Fruit fly (Drosophila melanogaster): Measurements from ENCODE around the gene CG12535.

Gene CG12535

DNA sequence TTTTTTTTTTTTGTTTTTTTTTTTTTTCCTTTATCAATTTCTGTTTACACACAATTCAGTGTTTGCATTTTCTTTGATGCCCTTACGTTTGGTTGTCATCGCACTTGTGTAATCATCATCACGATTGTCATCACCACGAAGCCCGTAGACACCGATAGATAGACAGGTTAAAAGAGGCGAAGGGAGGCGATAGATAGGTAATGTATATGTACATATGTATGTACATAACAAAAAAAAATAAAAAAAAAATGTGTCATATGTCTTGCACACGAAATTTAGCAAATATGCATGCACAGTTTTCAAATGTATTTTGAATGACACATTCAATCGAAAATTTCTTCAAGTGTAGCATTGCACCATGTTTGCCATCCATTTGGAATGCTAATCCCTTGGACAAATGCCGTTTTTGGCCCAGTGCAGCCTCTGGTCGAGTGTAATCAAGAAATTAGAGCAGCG is 91.0 kb downstream of the CG12535 start (continued):
- peak; percentile 46 for TF ChIP-seq gsb-n (tag; optimal IDR thresholded peaks at IDR 0.05)
- no peak for TF ChIP-seq CG17385 (GFP tag; optimal IDR thresholded peaks at IDR 0.05)
- TF ChIP-seq kay (GFP tag; optimal IDR thresholded peaks at IDR 0.05) = no peak
- no peak for TF ChIP-seq trem (tag; optimal IDR thresholded peaks at IDR 0.05)
- TF ChIP-seq CG2120 (GFP tag; optimal IDR thresholded peaks at IDR 0.05) = peak; percentile 28
- TF ChIP-seq D19B (GFP tag; optimal IDR thresholded peaks at IDR 0.05) = no peak
- TF ChIP-seq CG1832 (GFP tag; optimal IDR thresholded peaks at IDR 0.05) = no peak
- TF ChIP-seq ken (GFP tag; IDR thresholded peaks at IDR 0.05) = no peak
- no peak for TF ChIP-seq CG17612 (GFP tag; IDR thresholded peaks at IDR 0.05)
- no peak for TF ChIP-seq fu2 (GFP tag; optimal IDR thresholded peaks at IDR 0.05)
- no peak for TF ChIP-seq stwl (tag; optimal IDR thresholded peaks at IDR 0.05)
- TF ChIP-seq az2 (GFP tag; optimal IDR thresholded peaks at IDR 0.05) = no peak
- TF ChIP-seq Dp (GFP tag; optimal IDR thresholded peaks at IDR 0.05) = no peak
- TF ChIP-seq Dip3 (GFP tag; optimal IDR thresholded peaks at IDR 0.05) = no peak
- TF ChIP-seq CG9727 (GFP tag; optimal IDR thresholded peaks at IDR 0.05) = peak; percentile 43
- TF ChIP-seq so (GFP tag; IDR thresholded peaks at IDR 0.05) = peak; percentile 24; the same call in 1 of the 3 replicates
- no peak for TF ChIP-seq CG10462 (GFP tag; optimal IDR thresholded peaks at IDR 0.05)
- TF ChIP-seq wor (GFP tag; IDR thresholded peaks at IDR 0.05) = no peak
- no peak for TF ChIP-seq ham (GFP tag; IDR thresholded peaks at IDR 0.05)
- TF ChIP-seq CG13424 (tag; optimal IDR thresholded peaks at IDR 0.05) = peak; percentile 51
- no peak for TF ChIP-seq Dip2 (GFP tag; IDR thresholded peaks at IDR 0.05)
- TF ChIP-seq tap (tag; optimal IDR thresholded peaks at IDR 0.05) = no peak
- TF ChIP-seq CG30431 (GFP tag; optimal IDR thresholded peaks at IDR 0.05) = no peak
- peak; percentile 45 for TF ChIP-seq CG8359 (GFP tag; optimal IDR thresholded peaks at IDR 0.05; ENCODE audit: borderline replicate concordance)
- TF ChIP-seq B-H1 (GFP tag; IDR thresholded peaks at IDR 0.05) = no peak
- peak; percentile 62 for TF ChIP-seq Blimp-1 (GFP tag; optimal IDR thresholded peaks at IDR 0.05)
- TF ChIP-seq CG6813 (GFP tag; optimal IDR thresholded peaks at IDR 0.05) = peak; percentile 53
- TF ChIP-seq D19A (tag; optimal IDR thresholded peaks at IDR 0.05) = peak; percentile 49
- TF ChIP-seq pnt (GFP tag; optimal IDR thresholded peaks at IDR 0.05) = peak; percentile 7
- peak; percentile 13 for TF ChIP-seq Camta (GFP tag; optimal IDR thresholded peaks at IDR 0.05)
- peak; percentile 33 for TF ChIP-seq CG10431 (GFP tag; optimal IDR thresholded peaks at IDR 0.05)
- TF ChIP-seq CG34224 (GFP tag; IDR thresholded peaks at IDR 0.05; ENCODE audit: partially characterized antibody) = no peak
- TF ChIP-seq CG18764 (GFP tag; optimal IDR thresholded peaks at IDR 0.05) = no peak
- TF ChIP-seq CG10366 (GFP tag; IDR thresholded peaks at IDR 0.05) = 0 out of 2 replicates have a peak, but pooled peaks have one; percentile 18
- no peak for TF ChIP-seq gsb (GFP tag; IDR thresholded peaks at IDR 0.05)
- TF ChIP-seq CG33213 (GFP tag; optimal IDR thresholded peaks at IDR 0.05) = no peak
- no peak for TF ChIP-seq Oaz (GFP tag; IDR thresholded peaks at IDR 0.05)
- no peak for TF ChIP-seq exex (tag; optimal IDR thresholded peaks at IDR 0.05)
- TF ChIP-seq D (optimal IDR thresholded peaks at IDR 0.05) = no peak
- TF ChIP-seq D (GFP tag; optimal IDR thresholded peaks at IDR 0.05) = peak; percentile 57
- no peak for TF ChIP-seq otp (GFP tag; IDR thresholded peaks at IDR 0.05)
- no peak for TF ChIP-seq cg (GFP tag; optimal IDR thresholded peaks at IDR 0.05)
- TF ChIP-seq Taf1 (GFP tag; IDR thresholded peaks at IDR 0.05) = no peak
- TF ChIP-seq CG12236 (GFP tag; optimal IDR thresholded peaks at IDR 0.05) = no peak
- no peak for TF ChIP-seq NfI (GFP tag; optimal IDR thresholded peaks at IDR 0.05)
- no peak for TF ChIP-seq pzg (GFP tag; optimal IDR thresholded peaks at IDR 0.05)
- no peak for TF ChIP-seq CG12219 (GFP tag; optimal IDR thresholded peaks at IDR 0.05)
- no peak for TF ChIP-seq CG2889 (GFP tag; IDR thresholded peaks at IDR 0.05)
- no peak for TF ChIP-seq ato (GFP tag; IDR thresholded peaks at IDR 0.05; ENCODE audit: partially characterized antibody)
- TF ChIP-seq Jarid2 (GFP tag; optimal IDR thresholded peaks at IDR 0.05) = peak; percentile 20
- no peak for TF ChIP-seq Sin3A (optimal IDR thresholded peaks at IDR 0.05)
- no peak; the same call in 1 of the 2 replicates for TF ChIP-seq sens-2 (GFP tag; IDR thresholded peaks at IDR 0.05)
